Fruit fly (Drosophila melanogaster): ENCODE measurements around the gene Pcd.

DNA sequence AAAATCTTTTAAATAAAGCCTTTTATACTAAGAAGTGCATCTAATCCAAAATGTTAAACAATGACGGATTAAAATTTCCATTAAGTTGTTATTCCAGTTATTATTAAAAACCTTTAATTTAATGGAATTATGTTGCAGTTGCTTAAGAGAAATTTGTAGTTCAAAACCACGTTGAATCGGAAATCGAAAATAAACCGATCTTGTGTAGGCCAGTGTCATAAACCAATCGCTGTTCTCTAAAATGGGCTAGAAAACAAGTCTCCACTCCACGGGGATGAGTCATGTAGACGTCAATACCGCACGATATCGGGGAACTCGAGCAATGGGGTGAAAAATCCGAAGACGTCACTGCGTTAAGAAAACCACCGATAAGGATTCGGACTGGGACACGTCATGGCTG, 38.6 kb downstream of the Pcd start:
- TF ChIP-seq dl (GFP tag; optimal IDR thresholded peaks at IDR 0.05; ENCODE audit: insufficient read depth in 1 of 2, partially characterized antibody in 2 of 2) (no peak), psq (GFP tag; optimal IDR thresholded peaks at IDR 0.05) (no peak), Hr78 (GFP tag; optimal IDR thresholded peaks at IDR 0.05) (no peak), HLH106 (tag; optimal IDR thresholded peaks at IDR 0.05) (no peak), Dfd (GFP tag; optimal IDR thresholded peaks at IDR 0.05) (no peak), h (GFP tag; optimal IDR thresholded peaks at IDR 0.05) (no peak)

All from whole organism, wandering third instar larva.